Worm (Caenorhabditis elegans) whole organism, midembryonic: Measurements from ENCODE around the gene ssp-10.
"Not testable (repeated sequence)": the region's sequence is repeated elsewhere in the genome, so short reads cannot be mapped to it uniquely, and the experiment has no call there.

Source experiments
- T22C8.4 ChIP-seq: fragments of 200-800 bp; sonication (Bioruptor generic); IDR thresholded peaks from 2 replicates; pipeline ENCODE4 v1.3.6; 2022; ENCODE audit warnings: missing genetic modification characterization, missing compliant biosample characterization
- cog-1 ChIP-seq: sonication (generic microtip); optimal IDR thresholded peaks from 2 replicates; lab custom pipeline; 2016; ENCODE audit warnings: missing genetic modification characterization, missing compliant biosample characterization
- flt-1 ChIP-seq: fragments of 200-800 bp; sonication (Bioruptor generic); IDR thresholded peaks from 2 replicates; pipeline ENCODE4 v1.3.6; 2022; ENCODE audit warnings: missing genetic modification characterization, missing compliant biosample characterization
- klf-2 ChIP-seq: fragments of 200-800 bp; sonication (Bioruptor generic); conservative IDR thresholded peaks from 2 replicates; pipeline ENCODE4 v1.3.6; 2022; ENCODE audit warnings: missing genetic modification reagents, missing genetic modification characterization, missing compliant biosample characterization
- med-1 ChIP-seq: sonication (generic microtip); optimal IDR thresholded peaks from 2 replicates; lab custom pipeline; 2017; ENCODE audit warnings: missing genetic modification characterization, mild to moderate bottlenecking, missing compliant biosample characterization, antibody characterized with exemption, missing genetic modification reagents; ENCODE audit not compliant: insufficient read depth
- ref-1 ChIP-seq: fragments of 200-800 bp; sonication (Bioruptor generic); conservative IDR thresholded peaks from 2 replicates; pipeline ENCODE4 v1.3.6; 2022; ENCODE audit warnings: missing genetic modification reagents, missing genetic modification characterization, missing compliant biosample characterization
- tab-1 ChIP-seq: fragments of 200-800 bp; sonication (Bioruptor generic); IDR thresholded peaks from 2 replicates; pipeline ENCODE4 v1.3.6; 2022; ENCODE audit warnings: missing genetic modification characterization, missing compliant biosample characterization
- ztf-23 ChIP-seq: fragments of 200-800 bp; sonication (Bioruptor generic); IDR thresholded peaks from 2 replicates; pipeline ENCODE4 v1.3.6; 2022; ENCODE audit warnings: missing genetic modification reagents, missing genetic modification characterization, missing compliant biosample characterization
- ztf-29 ChIP-seq: fragments of 200-800 bp; sonication (Bioruptor generic); IDR thresholded peaks from 2 replicates; pipeline ENCODE4 v1.3.6; 2022; ENCODE audit warnings: missing genetic modification reagents, missing genetic modification characterization, missing compliant biosample characterization

Gene ssp-10

ce11 chrIV:9842071-9842470 lies 8.8 kb downstream of the ssp-10 start, which contains the start of gene K07F5.17:
Gene K07F5.17, plus strand, starts transcription at chrIV:9842371.
- TF ChIP-seq med-1 (no peak), klf-2 (no peak), ztf-29 (no peak), T22C8.4 (GFP tag; lab: Robert Waterston, UW) (no peak), tab-1 (GFP tag; lab: Robert Waterston, UW) (no peak), ztf-23 (no peak), flt-1 (GFP tag; lab: Robert Waterston, UW) (no peak), ref-1 (GFP tag; lab: Robert Waterston, UW) (no peak), cog-1 (no peak)

- TF ChIP-seq cog-1 (no peak), T22C8.4 (GFP tag; lab: Robert Waterston, UW) (no peak), tab-1 (GFP tag; lab: Robert Waterston, UW) (no peak), klf-2 (no peak), ztf-29 (no peak), med-1 (no peak), flt-1 (GFP tag; lab: Robert Waterston, UW) (no peak), ztf-23 (no peak)
Observed at ce11 chrIV:9840984-9841590, 9.7 kb downstream of the ssp-10 start, which contains the start of the genes kin-24 and msp-56. Gene kin-24, minus strand, starts transcription at chrIV:9841084. Gene msp-56, plus strand, starts transcription at chrIV:9841540.

ce11 chrIV:9837349-9837748 lies 13.5 kb downstream of the ssp-10 start, which contains the start of gene msp-10:
Gene msp-10, plus strand, starts transcription at chrIV:9837649.
- TF ChIP-seq cog-1; T22C8.4 (GFP tag; lab: Robert Waterston, UW); ref-1 (GFP tag; lab: Robert Waterston, UW): not testable (repeated sequence)

- no peak for TF ChIP-seq ztf-29
- TF ChIP-seq cog-1 = no peak
- TF ChIP-seq klf-2 = no peak
- no peak for TF ChIP-seq ref-1 (GFP tag; lab: Robert Waterston, UW)
Observed at ce11 chrIV:9836317-9836716, 14.5 kb downstream of the ssp-10 start, which contains the start of gene msp-81. Gene msp-81, minus strand, starts transcription at chrIV:9836417.

ce11 chrIV:9833337-9833736 lies 17.5 kb downstream of the ssp-10 start:
- TF ChIP-seq ztf-23 (no peak), ref-1 (GFP tag; lab: Robert Waterston, UW) (no peak), klf-2 (no peak), ztf-29 (no peak), T22C8.4 (GFP tag; lab: Robert Waterston, UW) (no peak), med-1 (no peak), flt-1 (GFP tag; lab: Robert Waterston, UW) (no peak), cog-1 (no peak), tab-1 (GFP tag; lab: Robert Waterston, UW) (no peak)

ce11 chrIV:9832586-9832985 lies 18.2 kb downstream of the ssp-10 start, which contains the start of gene kin-21:
Gene kin-21, plus strand, starts transcription at chrIV:9832886.
- TF ChIP-seq ref-1 (GFP tag; lab: Robert Waterston, UW) (no peak), flt-1 (GFP tag; lab: Robert Waterston, UW) (no peak), klf-2 (no peak), ztf-29 (no peak), cog-1 (no peak), tab-1 (GFP tag; lab: Robert Waterston, UW) (no peak), T22C8.4 (GFP tag; lab: Robert Waterston, UW) (no peak), med-1 (no peak), ztf-23 (no peak)

ce11 chrIV:9825196-9825744 lies 25.6 kb downstream of the ssp-10 start, which contains the start of gene mtr-4:
Gene mtr-4, plus strand, starts transcription at chrIV:9825694.
- TF ChIP-seq cog-1 (no peak), ztf-29 (peak; percentile 64; the same call in 1 of the 2 replicates)

- TF ChIP-seq ztf-23 (no peak), ref-1 (GFP tag; lab: Robert Waterston, UW) (no peak), med-1 (no peak), ztf-29 (no peak), flt-1 (GFP tag; lab: Robert Waterston, UW) (no peak), klf-2 (no peak), tab-1 (GFP tag; lab: Robert Waterston, UW) (no peak), T22C8.4 (GFP tag; lab: Robert Waterston, UW) (no peak), cog-1 (no peak)
Observed at ce11 chrIV:9824480-9824879, 26.4 kb downstream of the ssp-10 start, which contains the start of gene catp-6. Gene catp-6, minus strand, starts transcription at chrIV:9824580.

ce11 chrIV:9822585-9822984 lies 28.2 kb downstream of the ssp-10 start:
- TF ChIP-seq klf-2 (no peak), ztf-29 (no peak), cog-1 (no peak), ztf-23 (no peak), med-1 (no peak), T22C8.4 (GFP tag; lab: Robert Waterston, UW) (no peak), flt-1 (GFP tag; lab: Robert Waterston, UW) (no peak), tab-1 (GFP tag; lab: Robert Waterston, UW) (no peak), ref-1 (GFP tag; lab: Robert Waterston, UW) (no peak)

- TF ChIP-seq med-1 (no peak), T22C8.4 (GFP tag; lab: Robert Waterston, UW) (no peak), tab-1 (GFP tag; lab: Robert Waterston, UW) (no peak), ztf-29 (no peak), cog-1 (no peak), klf-2 (no peak), flt-1 (GFP tag; lab: Robert Waterston, UW) (no peak), ref-1 (GFP tag; lab: Robert Waterston, UW) (no peak), ztf-23 (no peak)
Observed at ce11 chrIV:9821621-9822020, 29.2 kb downstream of the ssp-10 start, which contains the start of gene col-123. Gene col-123, plus strand, starts transcription at chrIV:9821921.

ce11 chrIV:9815432-9815831 lies 35.4 kb downstream of the ssp-10 start, which contains the start of gene egl-20:
Gene egl-20, minus strand, starts transcription at chrIV:9815532.
- TF ChIP-seq ztf-23 (no peak), ref-1 (GFP tag; lab: Robert Waterston, UW) (no peak), ztf-29 (no peak), med-1 (no peak), klf-2 (no peak), cog-1 (no peak), tab-1 (GFP tag; lab: Robert Waterston, UW) (no peak), flt-1 (GFP tag; lab: Robert Waterston, UW) (no peak), T22C8.4 (GFP tag; lab: Robert Waterston, UW) (no peak)
